Fruit fly (Drosophila melanogaster): ENCODE results near the gene qua.

DNA sequence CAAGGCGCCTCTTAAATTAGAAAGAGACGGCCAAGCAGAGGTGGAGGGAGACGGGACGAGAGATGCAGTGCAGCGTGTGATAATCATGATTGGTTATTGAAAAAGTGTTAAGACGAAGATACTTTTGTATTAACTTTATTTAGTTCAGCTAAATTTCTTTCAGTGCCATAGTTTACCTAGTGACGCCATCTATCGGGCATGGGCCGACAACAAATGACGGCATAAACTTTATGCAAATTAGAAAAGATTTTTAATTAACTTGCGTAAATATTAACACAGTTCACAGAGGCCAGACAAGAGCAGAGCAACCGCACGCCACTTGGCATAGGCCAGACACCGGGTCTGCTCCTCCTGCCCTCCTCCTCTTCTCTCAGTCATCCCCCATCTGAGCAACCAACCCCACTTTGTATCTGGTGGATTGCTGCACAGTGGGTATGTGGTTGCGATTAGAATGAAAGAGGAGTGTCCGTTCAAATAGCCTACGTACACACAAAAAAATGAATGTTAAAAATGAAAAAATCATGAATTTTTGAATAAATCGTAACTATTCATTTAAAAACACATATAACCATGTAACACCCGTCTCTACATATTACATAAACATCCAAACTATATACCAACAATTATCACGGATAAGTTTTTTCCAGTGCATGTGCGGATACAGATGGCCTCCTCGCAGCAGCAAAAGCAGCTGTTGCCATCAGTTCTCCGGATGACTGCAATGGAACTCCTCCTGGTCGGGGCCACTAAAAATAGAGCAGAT lies 30.9 kb downstream of the qua start:
- peak; percentile 47 for TF ChIP-seq OdsH (GFP tag; optimal IDR thresholded peaks at IDR 0.05)
- no peak for TF ChIP-seq sage (GFP tag; optimal IDR thresholded peaks at IDR 0.05)
- peak; percentile 66 for TF ChIP-seq sv (GFP tag; optimal IDR thresholded peaks at IDR 0.05)
- peak; percentile 54 for TF ChIP-seq fru (GFP tag; optimal IDR thresholded peaks at IDR 0.05)
- no peak for TF ChIP-seq N (GFP tag; optimal IDR thresholded peaks at IDR 0.05)
- TF ChIP-seq psq (GFP tag; optimal IDR thresholded peaks at IDR 0.05): peak; percentile 19
- TF ChIP-seq ey (GFP tag; optimal IDR thresholded peaks at IDR 0.05): peak; percentile 57
- no peak for TF ChIP-seq dmrt93B (GFP tag; optimal IDR thresholded peaks at IDR 0.05)
- no peak for TF ChIP-seq Hr83 (GFP tag; optimal IDR thresholded peaks at IDR 0.05; ENCODE audit: poor library complexity, severe bottlenecking)
- peak; percentile 39 for TF ChIP-seq Hnf4 (GFP tag; optimal IDR thresholded peaks at IDR 0.05)
- no peak for TF ChIP-seq Mio (GFP tag; optimal IDR thresholded peaks at IDR 0.05)
- no peak for TF ChIP-seq pan (optimal IDR thresholded peaks at IDR 0.05)

Measured in whole organism, wandering third instar larva.